Fruit fly (Drosophila melanogaster) whole organism, embryonic: ENCODE data around the gene CG32137.

ENCODE experiments used
- Bteb2 ChIP-seq: fragments of 200-800 bp; sonication (Bioruptor generic); optimal IDR thresholded peaks from 2 replicates; lab custom pipeline; 2016; ENCODE audit warnings: missing biosample characterization, missing genetic modification characterization
- CG11093 ChIP-seq: fragments of 200-800 bp; sonication (Bioruptor generic); IDR thresholded peaks from 3 replicates; pipeline ENCODE4 v1.3.6; 2022; ENCODE audit warnings: missing biosample characterization, missing genetic modification characterization
- CG12155 ChIP-seq: fragments of 200-800 bp; sonication (Bioruptor generic); optimal IDR thresholded peaks from 3 replicates; lab custom pipeline; 2016; ENCODE audit warnings: missing biosample characterization, missing genetic modification characterization
- CG13775 ChIP-seq: fragments of 200-800 bp; sonication (Bioruptor generic); optimal IDR thresholded peaks from 3 replicates; lab custom pipeline; 2017; ENCODE audit warnings: missing biosample characterization, mild to moderate bottlenecking, missing genetic modification characterization
- CG14441 ChIP-seq: fragments of 200-800 bp; sonication (Bioruptor generic); IDR thresholded peaks from 2 replicates; pipeline ENCODE4 v1.3.6; 2022; ENCODE audit warnings: missing biosample characterization, missing genetic modification characterization
- CG1529 ChIP-seq: fragments of 200-800 bp; sonication (Bioruptor generic); optimal IDR thresholded peaks from 3 replicates; lab custom pipeline; 2018; ENCODE audit warnings: missing biosample characterization, missing genetic modification characterization
- CG17568 ChIP-seq: fragments of 200-800 bp; sonication (Bioruptor generic); optimal IDR thresholded peaks from 2 replicates; lab custom pipeline; 2018; ENCODE audit warnings: missing biosample characterization, mild to moderate bottlenecking, missing genetic modification characterization, moderate library complexity
- CG2712 ChIP-seq: fragments of 200-800 bp; optimal IDR thresholded peaks from 3 replicates; lab custom pipeline; 2019; ENCODE audit warnings: missing biosample characterization, mild to moderate bottlenecking, missing genetic modification characterization, moderate library complexity
- CG33213 ChIP-seq: fragments of 200-800 bp; sonication (Bioruptor generic); optimal IDR thresholded peaks from 3 replicates; lab custom pipeline; 2016; ENCODE audit warnings: missing biosample characterization, missing genetic modification characterization
- CG3726 ChIP-seq: fragments of 200-800 bp; sonication (Bioruptor generic); IDR thresholded peaks from 3 replicates; pipeline ENCODE4, ENCODE4 v1.3.6; 2022; ENCODE audit warnings: missing biosample characterization, missing genetic modification characterization
- CG4360 ChIP-seq: fragments of 200-800 bp; sonication (Bioruptor generic); IDR thresholded peaks from 2 replicates; pipeline ENCODE4 v1.3.6; 2022; ENCODE audit warnings: missing biosample characterization, missing genetic modification characterization
- CG5180 ChIP-seq: fragments of 200-800 bp; sonication (Bioruptor generic); optimal IDR thresholded peaks from 3 replicates; lab custom pipeline; 2017; ENCODE audit warnings: missing biosample characterization, missing genetic modification characterization, mild to moderate bottlenecking, moderate library complexity, missing genetic modification reagents
- CG6254 ChIP-seq: fragments of 200-800 bp; sonication (Bioruptor generic); optimal IDR thresholded peaks from 3 replicates; lab custom pipeline; 2017; ENCODE audit warnings: mild to moderate bottlenecking, missing biosample characterization, missing genetic modification reagents, missing genetic modification characterization
- CG6765 ChIP-seq: fragments of 200-800 bp; sonication (Bioruptor generic); optimal IDR thresholded peaks from 3 replicates; lab custom pipeline; 2017; ENCODE audit warnings: missing biosample characterization, mild to moderate bottlenecking, missing genetic modification characterization
- CG7928 ChIP-seq: fragments of 200-800 bp; sonication (Bioruptor generic); optimal IDR thresholded peaks from 2 replicates; lab custom pipeline; 2017; ENCODE audit warnings: missing biosample characterization, mild to moderate bottlenecking, missing genetic modification characterization
- CTCF ChIP-seq: fragments of 200-800 bp; sonication (Bioruptor generic); optimal IDR thresholded peaks from 2 replicates; lab custom pipeline; 2017; ENCODE audit warnings: missing biosample characterization, mild to moderate bottlenecking, missing genetic modification characterization, moderate library complexity
- Camta ChIP-seq: fragments of 200-800 bp; sonication (Bioruptor generic); optimal IDR thresholded peaks from 2 replicates; lab custom pipeline; 2016; ENCODE audit warnings: missing biosample characterization, missing genetic modification characterization
- Dbx ChIP-seq: fragments of 200-800 bp; sonication (Bioruptor generic); IDR thresholded peaks from 3 replicates; pipeline ENCODE4 v1.3.6; 2022; ENCODE audit warnings: missing biosample characterization, missing genetic modification characterization
- Dek ChIP-seq: fragments of 200-800 bp; sonication (Bioruptor generic); optimal IDR thresholded peaks from 3 replicates; lab custom pipeline; 2019; ENCODE audit warnings: missing biosample characterization, mild to moderate bottlenecking, missing genetic modification characterization, moderate library complexity
- Doc3 ChIP-seq: fragments of 200-800 bp; sonication (Bioruptor generic); IDR thresholded peaks from 3 replicates; pipeline ENCODE4 v1.3.6; 2022; ENCODE audit warnings: missing biosample characterization, missing genetic modification characterization; ENCODE audit not compliant: partially characterized antibody
- Dref ChIP-seq: fragments of 200-800 bp; sonication (Bioruptor generic); IDR thresholded peaks from 2 replicates; pipeline ENCODE4 v1.3.6; 2022; ENCODE audit warnings: missing biosample characterization, missing genetic modification characterization
- Ets97D ChIP-seq: fragments of 200-800 bp; sonication (Bioruptor generic); optimal IDR thresholded peaks from 3 replicates; lab custom pipeline; 2016; ENCODE audit warnings: missing biosample characterization, missing genetic modification characterization
- Hmx ChIP-seq: fragments of 200-800 bp; sonication (Bioruptor generic); optimal IDR thresholded peaks from 2 replicates; lab custom pipeline; 2016; ENCODE audit warnings: missing biosample characterization, missing genetic modification characterization
- MTF-1 ChIP-seq: fragments of 200-800 bp; sonication (Bioruptor generic); optimal IDR thresholded peaks from 2 replicates; lab custom pipeline; 2018; ENCODE audit warnings: missing biosample characterization, mild to moderate bottlenecking, missing genetic modification characterization, borderline replicate concordance
- Oli ChIP-seq: fragments of 200-800 bp; sonication (Bioruptor generic); optimal IDR thresholded peaks from 2 replicates; lab custom pipeline; 2018; ENCODE audit warnings: missing biosample characterization, mild to moderate bottlenecking, missing genetic modification characterization, moderate library complexity
- Sin3A ChIP-seq: fragments of >200 bp; optimal IDR thresholded peaks from 2 replicates; lab custom pipeline; 2018
- Sox100B ChIP-seq: fragments of 200-800 bp; sonication (Bioruptor generic); optimal IDR thresholded peaks from 3 replicates; lab custom pipeline; 2018; ENCODE audit warnings: missing biosample characterization, mild to moderate bottlenecking, missing genetic modification characterization
- Ssrp ChIP-seq: fragments of 200-800 bp; sonication (Bioruptor generic); optimal IDR thresholded peaks from 2 replicates; lab custom pipeline; 2018; ENCODE audit warnings: missing biosample characterization, mild to moderate bottlenecking, missing genetic modification characterization, moderate library complexity
- aop ChIP-seq: fragments of 200-800 bp; sonication (Bioruptor generic); IDR thresholded peaks from 2 replicates; pipeline ENCODE4 v1.3.6; 2022; ENCODE audit warnings: missing biosample characterization, missing genetic modification characterization
- ash1 ChIP-seq: fragments of 200-800 bp; sonication (Bioruptor generic); optimal IDR thresholded peaks from 2 replicates; lab custom pipeline; 2018; ENCODE audit warnings: missing biosample characterization, mild to moderate bottlenecking, missing genetic modification characterization
- br ChIP-seq: fragments of >200 bp; optimal IDR thresholded peaks from 2 replicates; lab custom pipeline; 2017
- croc ChIP-seq: fragments of 200-800 bp; sonication (Bioruptor generic); conservative IDR thresholded peaks from 3 replicates; pipeline ENCODE4 v1.3.6; 2022; ENCODE audit warnings: missing biosample characterization, missing genetic modification characterization
- crol ChIP-seq: fragments of 200-800 bp; sonication (Bioruptor generic); IDR thresholded peaks from 2 replicates; pipeline ENCODE4 v1.3.6; 2022; ENCODE audit warnings: missing biosample characterization, missing genetic modification characterization
- danr ChIP-seq: fragments of 200-800 bp; sonication (Bioruptor generic); IDR thresholded peaks from 2 replicates; pipeline ENCODE4 v1.3.6; 2022; ENCODE audit warnings: missing biosample characterization, missing genetic modification characterization
- en ChIP-seq: fragments of 200-800 bp; sonication (Bioruptor generic); optimal IDR thresholded peaks from 2 replicates; lab custom pipeline; 2016; ENCODE audit warnings: missing biosample characterization, missing genetic modification characterization
- fd96Cb ChIP-seq: fragments of 200-800 bp; sonication (Bioruptor generic); optimal IDR thresholded peaks from 2 replicates; lab custom pipeline; 2018; ENCODE audit warnings: missing biosample characterization, mild to moderate bottlenecking, missing genetic modification characterization, moderate library complexity
- fu2 ChIP-seq: fragments of 200-800 bp; sonication (Bioruptor generic); optimal IDR thresholded peaks from 2 replicates; lab custom pipeline; 2016; ENCODE audit warnings: missing biosample characterization, missing genetic modification characterization
- grau ChIP-seq: fragments of 200-800 bp; optimal IDR thresholded peaks from 3 replicates; lab custom pipeline; 2019; ENCODE audit warnings: missing biosample characterization, mild to moderate bottlenecking, missing genetic modification characterization, moderate library complexity
- gt ChIP-seq: fragments of 200-800 bp; sonication (Bioruptor generic); IDR thresholded peaks from 2 replicates; pipeline ENCODE4 v1.3.6; 2022; ENCODE audit warnings: missing biosample characterization, missing genetic modification characterization
- h ChIP-seq: fragments of >200 bp; optimal IDR thresholded peaks from 2 replicates; lab custom pipeline; 2017
- maf-S ChIP-seq: fragments of 200-800 bp; sonication (Bioruptor generic); optimal IDR thresholded peaks from 2 replicates; lab custom pipeline; 2016; ENCODE audit warnings: missing biosample characterization, missing genetic modification characterization
- mld ChIP-seq: fragments of 200-800 bp; sonication (Bioruptor generic); IDR thresholded peaks from 3 replicates; pipeline ENCODE4 v1.3.6; 2022; ENCODE audit warnings: missing biosample characterization, missing genetic modification characterization; ENCODE audit not compliant: partially characterized antibody
- nmo ChIP-seq: fragments of 200-800 bp; sonication (Bioruptor generic); optimal IDR thresholded peaks from 2 replicates; lab custom pipeline; 2018; ENCODE audit warnings: missing biosample characterization, mild to moderate bottlenecking, missing genetic modification characterization, moderate library complexity
- org-1 ChIP-seq: fragments of 200-800 bp; sonication (Bioruptor generic); optimal IDR thresholded peaks from 2 replicates; lab custom pipeline; 2017; ENCODE audit warnings: missing biosample characterization, missing genetic modification characterization
- pb ChIP-seq: fragments of 200-800 bp; sonication (Bioruptor generic); optimal IDR thresholded peaks from 3 replicates; lab custom pipeline; 2016; ENCODE audit warnings: missing biosample characterization, missing genetic modification characterization
- pum ChIP-seq: fragments of 200-800 bp; sonication (Bioruptor generic); optimal IDR thresholded peaks from 2 replicates; lab custom pipeline; 2016; ENCODE audit warnings: missing biosample characterization, missing genetic modification characterization
- slou ChIP-seq: fragments of 200-800 bp; sonication (Bioruptor generic); optimal IDR thresholded peaks from 3 replicates; lab custom pipeline; 2016; ENCODE audit warnings: missing biosample characterization, missing genetic modification characterization
- slp2 ChIP-seq: fragments of 200-800 bp; sonication (Bioruptor generic); optimal IDR thresholded peaks from 2 replicates; lab custom pipeline; 2016; ENCODE audit warnings: missing biosample characterization, missing genetic modification characterization
- tll ChIP-seq, 2 experiments: fragments of 200-800 bp in 1 of 2; fragments of >200 bp in 1 of 2; sonication (Bioruptor generic) in 1 of 2; optimal IDR thresholded peaks; 2 replicates each; lab custom pipeline; 2017 to 2019; ENCODE audit warnings: missing biosample characterization in 2 of 2, missing genetic modification characterization in 2 of 2, mild to moderate bottlenecking in 1 of 2, moderate library complexity in 1 of 2
- tna ChIP-seq: fragments of 200-800 bp; sonication (Bioruptor generic); IDR thresholded peaks from 2 replicates; pipeline ENCODE4 v1.3.6; 2022; ENCODE audit warnings: missing biosample characterization, missing genetic modification characterization; ENCODE audit not compliant: partially characterized antibody
- usp ChIP-seq: fragments of >200 bp; optimal IDR thresholded peaks from 2 replicates; lab custom pipeline; 2017; ENCODE audit warnings: missing biosample characterization, missing genetic modification characterization
- wek ChIP-seq: fragments of 200-800 bp; sonication (Bioruptor generic); optimal IDR thresholded peaks from 3 replicates; lab custom pipeline; 2018; ENCODE audit warnings: missing biosample characterization, mild to moderate bottlenecking, missing genetic modification characterization, moderate library complexity
- zfh1 ChIP-seq: fragments of 200-800 bp; sonication (Bioruptor generic); IDR thresholded peaks from 3 replicates; pipeline ENCODE4 v1.3.6; 2022; ENCODE audit warnings: missing biosample characterization, missing genetic modification characterization

Gene CG32137

dm6 chr3L:14004963-14005458 lies 66.0 kb downstream of the CG32137 start (continued):
- TF ChIP-seq CG33213: peak; percentile 94
- no peak for TF ChIP-seq tll (GFP tag; optimal IDR thresholded peaks at IDR 0.05; lab: Kevin White, UChicago)
- no peak for TF ChIP-seq slou (GFP tag; lab: Kevin White, UChicago)
- peak; percentile 96 for TF ChIP-seq Oli (tag; lab: Kevin White, UChicago)
- peak; percentile 93 for TF ChIP-seq Sox100B
- TF ChIP-seq Dbx (GFP tag; lab: Robert Waterston, UW): peak; percentile 94
- TF ChIP-seq CG6765 (GFP tag; lab: Kevin White, UChicago): peak; percentile 88
- peak; percentile 72 for TF ChIP-seq CG7928 (GFP tag; lab: Kevin White, UChicago)
- TF ChIP-seq MTF-1 (GFP tag; lab: Kevin White, UChicago): peak; percentile 75
- peak; percentile 89 for TF ChIP-seq danr (GFP tag; lab: Robert Waterston, UW)
- peak; percentile 90 for TF ChIP-seq pb (GFP tag; lab: Kevin White, UChicago)
- TF ChIP-seq CG4360: peak; percentile 91
- TF ChIP-seq pum (GFP tag; lab: Kevin White, UChicago): peak; percentile 96
- peak; percentile 96 for TF ChIP-seq nmo (GFP tag; lab: Kevin White, UChicago)
- peak; percentile 82; the same call in 2 of the 3 replicates for TF ChIP-seq CG3726 (GFP tag; lab: Robert Waterston, UW)
- TF ChIP-seq tna (GFP tag; lab: Robert Waterston, UW): no peak
- TF ChIP-seq aop (GFP tag; lab: Robert Waterston, UW): peak; percentile 94
- TF ChIP-seq CG17568 (GFP tag; lab: Kevin White, UChicago): no peak
- peak; percentile 91 for TF ChIP-seq CG1529 (GFP tag; lab: Kevin White, UChicago)
- peak; percentile 85 for TF ChIP-seq croc
- TF ChIP-seq CG2712 (tag; lab: Kevin White, UChicago): peak; percentile 79
- TF ChIP-seq CG5180 (GFP tag; lab: Kevin White, UChicago): peak; percentile 90
- TF ChIP-seq Ets97D (GFP tag; lab: Kevin White, UChicago): peak; percentile 81
- TF ChIP-seq h (lab: Kevin White, UChicago): no peak
- TF ChIP-seq Ssrp (tag; lab: Kevin White, UChicago): peak; percentile 94
- TF ChIP-seq fu2 (GFP tag; lab: Kevin White, UChicago): peak; percentile 93
- TF ChIP-seq CG11093 (GFP tag; lab: Robert Waterston, UW): peak; percentile 93
- TF ChIP-seq maf-S (GFP tag; lab: Kevin White, UChicago): peak; percentile 92
- TF ChIP-seq crol (GFP tag; lab: Robert Waterston, UW): peak; percentile 66
- peak; percentile 58 for TF ChIP-seq CTCF (GFP tag; lab: Kevin White, UChicago)
- peak; percentile 91 for TF ChIP-seq CG12155 (GFP tag; lab: Kevin White, UChicago)
- TF ChIP-seq Doc3 (GFP tag; lab: Robert Waterston, UW): no peak
- peak; percentile 93 for TF ChIP-seq Dek
- TF ChIP-seq zfh1 (GFP tag; lab: Robert Waterston, UW): peak; percentile 94
- no peak for TF ChIP-seq br (lab: Kevin White, UChicago)
- peak; percentile 85 for TF ChIP-seq CG13775 (GFP tag; lab: Kevin White, UChicago)
- peak; percentile 92 for TF ChIP-seq Bteb2 (GFP tag; lab: Kevin White, UChicago)
- peak; percentile 89 for TF ChIP-seq CG6254 (GFP tag; lab: Kevin White, UChicago)
- no peak for TF ChIP-seq usp
- TF ChIP-seq Sin3A: no peak
- peak; percentile 97 for TF ChIP-seq fd96Cb (tag; lab: Kevin White, UChicago)
- peak; percentile 93 for TF ChIP-seq grau (tag; lab: Kevin White, UChicago)
- TF ChIP-seq CG14441 (GFP tag; lab: Robert Waterston, UW): peak; percentile 98
- peak; percentile 81 for TF ChIP-seq wek
- peak; percentile 93 for TF ChIP-seq org-1 (GFP tag; lab: Kevin White, UChicago)
- peak; percentile 34 for TF ChIP-seq ash1 (GFP tag; lab: Kevin White, UChicago)
- TF ChIP-seq Camta (GFP tag; lab: Kevin White, UChicago): peak; percentile 95
- peak; percentile 78 for TF ChIP-seq gt
- TF ChIP-seq mld: no peak
- peak; percentile 96 for TF ChIP-seq slp2 (GFP tag; lab: Kevin White, UChicago)
- no peak for TF ChIP-seq Dref (GFP tag; lab: Robert Waterston, UW)
- TF ChIP-seq en (GFP tag; lab: Kevin White, UChicago): peak; percentile 92
- TF ChIP-seq Hmx: peak; percentile 88
